Worm (Caenorhabditis elegans) whole organism, late embryonic: ENCODE results near the gene F46C5.10.

Source experiments
- C38D4.7 ChIP-seq: fragments of 200-800 bp; sonication (Bioruptor generic); optimal IDR thresholded peaks from 2 replicates; lab custom pipeline; 2018; ENCODE audit warnings: mild to moderate bottlenecking, missing genetic modification characterization, moderate library complexity, missing compliant biosample characterization
- K09A11.1 ChIP-seq: sonication (generic microtip); optimal IDR thresholded peaks from 2 replicates; lab custom pipeline; 2017; ENCODE audit warnings: antibody characterized with exemption, mild to moderate bottlenecking, missing genetic modification characterization, missing compliant biosample characterization; ENCODE audit not compliant: insufficient read depth
- ceh-18 ChIP-seq: sonication (generic microtip); optimal IDR thresholded peaks from 2 replicates; lab custom pipeline; 2016; ENCODE audit warnings: missing genetic modification characterization, missing compliant biosample characterization
- ceh-19 ChIP-seq: fragments of 200-800 bp; sonication (Bioruptor generic); optimal IDR thresholded peaks from 2 replicates; lab custom pipeline; 2018; ENCODE audit warnings: mild to moderate bottlenecking, missing genetic modification characterization, missing compliant biosample characterization
- ceh-2 ChIP-seq: sonication (generic microtip); optimal IDR thresholded peaks from 2 replicates; lab custom pipeline; 2016; ENCODE audit warnings: missing genotype, missing genetic modification characterization, missing compliant biosample characterization
- ceh-22 ChIP-seq: sonication (generic microtip); optimal IDR thresholded peaks from 2 replicates; lab custom pipeline; 2017; ENCODE audit warnings: missing biosample characterization, missing genetic modification characterization
- ceh-31 ChIP-seq: sonication (generic microtip); optimal IDR thresholded peaks from 2 replicates; lab custom pipeline; 2016; ENCODE audit warnings: missing genetic modification characterization, missing compliant biosample characterization
- ceh-48 ChIP-seq: sonication (generic microtip); optimal IDR thresholded peaks from 2 replicates; lab custom pipeline; 2016; ENCODE audit warnings: missing genetic modification characterization, inconsistent platforms, missing compliant biosample characterization
- ceh-6 ChIP-seq: fragments of 200-800 bp; sonication (Bioruptor generic); optimal IDR thresholded peaks from 2 replicates; lab custom pipeline; 2018; ENCODE audit warnings: mild to moderate bottlenecking, missing genetic modification characterization, missing compliant biosample characterization
- dmd-4 ChIP-seq: sonication (generic microtip); optimal IDR thresholded peaks from 2 replicates; lab custom pipeline; 2016; ENCODE audit warnings: borderline replicate concordance, missing genetic modification characterization, missing compliant biosample characterization
- elt-4 ChIP-seq: sonication (generic microtip); optimal IDR thresholded peaks from 2 replicates; lab custom pipeline; 2016; ENCODE audit warnings: missing genetic modification characterization, missing compliant biosample characterization
- hlh-6 ChIP-seq: sonication (generic microtip); optimal IDR thresholded peaks from 2 replicates; lab custom pipeline; 2016; ENCODE audit warnings: missing genotype, missing genetic modification characterization, missing compliant biosample characterization
- lin-11 ChIP-seq: fragments of 200-800 bp; sonication (Bioruptor generic); optimal IDR thresholded peaks from 2 replicates; lab custom pipeline; 2018; ENCODE audit warnings: mild to moderate bottlenecking, missing genetic modification characterization, missing compliant biosample characterization
- nfya-1 ChIP-seq: sonication (generic microtip); optimal IDR thresholded peaks from 2 replicates; lab custom pipeline; 2017; ENCODE audit warnings: missing genetic modification characterization, mild to moderate bottlenecking, missing compliant biosample characterization, antibody characterized with exemption, moderate library complexity
- pag-3 ChIP-seq: sonication (generic microtip); optimal IDR thresholded peaks from 2 replicates; lab custom pipeline; 2016; ENCODE audit warnings: missing compliant biosample characterization, missing genetic modification characterization, borderline replicate concordance
- ref-2 ChIP-seq: sonication (generic microtip); optimal IDR thresholded peaks from 2 replicates; lab custom pipeline; 2016; ENCODE audit warnings: missing genetic modification characterization, missing compliant biosample characterization
- tbx-2 ChIP-seq: sonication (generic microtip); optimal IDR thresholded peaks from 2 replicates; lab custom pipeline; 2016; ENCODE audit warnings: missing genetic modification characterization, missing compliant biosample characterization
- ttx-3 ChIP-seq: sonication (generic microtip); optimal IDR thresholded peaks from 2 replicates; lab custom pipeline; 2016; ENCODE audit warnings: missing genetic modification reagents, missing genetic modification characterization, missing compliant biosample characterization
- unc-42 ChIP-seq: sonication (generic microtip); optimal IDR thresholded peaks from 2 replicates; lab custom pipeline; 2016; ENCODE audit warnings: missing genotype, missing genetic modification characterization, missing compliant biosample characterization
- unc-55 ChIP-seq: sonication (generic microtip); optimal IDR thresholded peaks from 2 replicates; lab custom pipeline; 2017; ENCODE audit warnings: missing biosample characterization, missing genetic modification reagents, missing genetic modification characterization
- ztf-16 ChIP-seq: sonication (generic microtip); optimal IDR thresholded peaks from 2 replicates; lab custom pipeline; 2017; ENCODE audit warnings: missing genetic modification characterization, missing compliant biosample characterization

F46C5.10 gene

ce11 chrII:8769375-8769774 lies 49.5 kb downstream of the F46C5.10 start:
- TF ChIP-seq K09A11.1 (tag; lab: Kevin White, UChicago) (no peak), unc-55 (GFP tag; lab: Kevin White, UChicago) (peak; percentile 1), ceh-6 (GFP tag; lab: Kevin White, UChicago) (no peak), ceh-31 (tag; lab: Kevin White, UChicago) (peak; percentile 19), ttx-3 (no peak), unc-42 (tag; lab: Kevin White, UChicago) (peak; percentile 21), nfya-1 (tag; lab: Kevin White, UChicago) (peak; percentile 53), hlh-6 (tag; lab: Kevin White, UChicago) (no peak), ceh-19 (GFP tag; lab: Kevin White, UChicago) (no peak), elt-4 (tag; lab: Kevin White, UChicago) (no peak), ceh-2 (tag; lab: Kevin White, UChicago) (no peak), ceh-22 (no peak), tbx-2 (tag; lab: Kevin White, UChicago) (no peak), dmd-4 (no peak), C38D4.7 (GFP tag; lab: Kevin White, UChicago) (no peak), ceh-18 (tag; lab: Kevin White, UChicago) (no peak), ztf-16 (tag; lab: Kevin White, UChicago) (no peak), lin-11 (tag; lab: Kevin White, UChicago) (no peak), ceh-48 (tag; lab: Kevin White, UChicago) (no peak), ref-2 (tag; lab: Kevin White, UChicago) (peak; percentile 18), pag-3 (tag; lab: Kevin White, UChicago) (no peak)
